Worm (Caenorhabditis elegans): ENCODE measurements around the gene R03H10.5.

DNA sequence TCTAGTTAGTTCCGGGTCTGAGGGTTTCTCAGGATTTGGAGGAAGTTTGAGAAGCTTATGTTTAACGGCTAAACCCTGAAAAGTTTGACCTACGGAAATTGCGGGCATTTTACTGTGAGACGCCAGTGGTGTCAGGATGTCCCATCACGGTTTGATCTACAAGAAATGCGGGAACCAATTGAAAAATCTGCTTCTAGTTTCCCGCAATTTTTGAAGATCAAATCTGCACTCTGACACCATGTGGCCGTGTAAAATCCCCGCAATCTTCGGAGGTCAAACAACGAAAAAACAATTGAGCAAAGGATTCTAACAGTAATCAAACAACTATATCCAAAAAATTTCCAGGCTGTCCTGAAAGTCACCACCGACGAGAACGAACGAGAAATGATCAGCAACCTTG is 47.5 kb downstream of the R03H10.5 start:
- TF ChIP-seq pha-2 (tag; optimal IDR thresholded peaks at IDR 0.05) (no peak), dmd-4 (tag; optimal IDR thresholded peaks at IDR 0.05; ENCODE audit: borderline replicate concordance) (no peak), tbx-7 (tag; optimal IDR thresholded peaks at IDR 0.05) (no peak), hlh-30 (tag; optimal IDR thresholded peaks at IDR 0.05; ENCODE audit: insufficient read depth) (no peak), fkh-10 (GFP tag; optimal IDR thresholded peaks at IDR 0.05) (no peak)

All from whole organism, late embryonic.